Worm (Caenorhabditis elegans): Measurements from ENCODE around the gene C44B7.11.

C44B7.11 gene

ce11 chrII:6880067-6880466 is 17.3 kb downstream of the C44B7.11 start, which contains the start of gene C44B7.7:
Gene C44B7.7, minus strand, starts transcription at chrII:6880167.
- TF ChIP-seq nhr-85 (tag), result no peak
- TF ChIP-seq elt-3 (tag; optimal IDR thresholded peaks at IDR 0.05), result no peak
- TF ChIP-seq hpl-2 (GFP tag; optimal IDR thresholded peaks at IDR 0.05), result no peak
- TF ChIP-seq aha-1 (tag; optimal IDR thresholded peaks at IDR 0.05), result no peak
- no peak for TF ChIP-seq vab-15 (tag; optimal IDR thresholded peaks at IDR 0.05)
- no peak for TF ChIP-seq lin-14 (GFP tag; optimal IDR thresholded peaks at IDR 0.05)
- no peak for TF ChIP-seq snu-23 (GFP tag; optimal IDR thresholded peaks at IDR 0.05)
- no peak for TF ChIP-seq ceh-90 (tag; optimal IDR thresholded peaks at IDR 0.05)
- no peak for TF ChIP-seq tbx-2 (tag; optimal IDR thresholded peaks at IDR 0.05)
- TF ChIP-seq blmp-1 (tag; optimal IDR thresholded peaks at IDR 0.05), result no peak
- no peak for TF ChIP-seq sox-4 (tag; optimal IDR thresholded peaks at IDR 0.05)
- TF ChIP-seq ceh-82 (tag; optimal IDR thresholded peaks at IDR 0.05), result no peak
- TF ChIP-seq nhr-237 (tag; optimal IDR thresholded peaks at IDR 0.05), result no peak

ce11 chrII:6877881-6878280 is 19.5 kb downstream of the C44B7.11 start:
- TF ChIP-seq sptf-1 (tag; optimal IDR thresholded peaks at IDR 0.05) (no peak), tlp-1 (tag; optimal IDR thresholded peaks at IDR 0.05) (no peak), vab-15 (tag; optimal IDR thresholded peaks at IDR 0.05) (peak; percentile 62), blmp-1 (tag; optimal IDR thresholded peaks at IDR 0.05) (peak; percentile 37), snu-23 (GFP tag; optimal IDR thresholded peaks at IDR 0.05) (no peak), nhr-47 (tag; optimal IDR thresholded peaks at IDR 0.05) (no peak), pax-3 (tag; optimal IDR thresholded peaks at IDR 0.05) (no peak), isw-1 (GFP tag; IDR thresholded peaks at IDR 0.05) (no peak), tbx-2 (tag; optimal IDR thresholded peaks at IDR 0.05) (no peak), ceh-90 (tag; optimal IDR thresholded peaks at IDR 0.05) (no peak), zip-4 (GFP tag; optimal IDR thresholded peaks at IDR 0.05) (no peak), nhr-28 (tag; optimal IDR thresholded peaks at IDR 0.05) (no peak), alr-1 (tag; optimal IDR thresholded peaks at IDR 0.05; ENCODE audit: borderline replicate concordance) (no peak), lsy-2 (tag; optimal IDR thresholded peaks at IDR 0.05) (no peak), snpc-4 (tag; optimal IDR thresholded peaks at IDR 0.05) (no peak), pag-3 (tag; optimal IDR thresholded peaks at IDR 0.05; ENCODE audit: borderline replicate concordance, insufficient read depth) (no peak), nhr-85 (tag) (peak; percentile 78), pqm-1 (tag; optimal IDR thresholded peaks at IDR 0.05) (no peak), lin-14 (GFP tag; optimal IDR thresholded peaks at IDR 0.05) (peak; percentile 29), lin-39 (tag; optimal IDR thresholded peaks at IDR 0.05) (no peak), nhr-11 (tag; optimal IDR thresholded peaks at IDR 0.05) (no peak), unc-98 (GFP tag; IDR thresholded peaks at IDR 0.05) (no peak), efl-3 (GFP tag; optimal IDR thresholded peaks at IDR 0.05) (no peak), fkh-8 (tag; optimal IDR thresholded peaks at IDR 0.05) (no peak), nhr-20 (tag; optimal IDR thresholded peaks at IDR 0.05) (peak; percentile 14), ama-1 (optimal IDR thresholded peaks at IDR 0.05) (no peak), hlh-4 (tag; optimal IDR thresholded peaks at IDR 0.05) (no peak), ztf-11 (tag; optimal IDR thresholded peaks at IDR 0.05) (no peak), mep-1 (tag; optimal IDR thresholded peaks at IDR 0.05) (no peak), nhr-237 (tag; optimal IDR thresholded peaks at IDR 0.05) (no peak), C16A3.4 (tag; optimal IDR thresholded peaks at IDR 0.05) (no peak), irx-1 (tag; optimal IDR thresholded peaks at IDR 0.05) (no peak), nhr-19 (GFP tag; conservative IDR thresholded peaks at IDR 0.05) (no peak), dsc-1 (tag; optimal IDR thresholded peaks at IDR 0.05) (no peak), elt-3 (tag; optimal IDR thresholded peaks at IDR 0.05) (peak in 1 of 6 experiments; percentile 55), nhr-12 (tag; optimal IDR thresholded peaks at IDR 0.05) (no peak), unc-86 (tag; optimal IDR thresholded peaks at IDR 0.05) (no peak), fkh-4 (tag; optimal IDR thresholded peaks at IDR 0.05; ENCODE audit: borderline replicate concordance) (no peak), mab-9 (GFP tag; IDR thresholded peaks at IDR 0.05) (no peak), lin-35 (GFP tag; optimal IDR thresholded peaks at IDR 0.05) (no peak), aly-2 (tag; optimal IDR thresholded peaks at IDR 0.05) (no peak), nhr-71 (tag; optimal IDR thresholded peaks at IDR 0.05) (peak; percentile 22), grh-1 (GFP tag; IDR thresholded peaks at IDR 0.05) (peak; percentile 35; the same call in 1 of the 2 replicates), mdl-1 (tag; optimal IDR thresholded peaks at IDR 0.05) (no peak), zag-1 (tag; optimal IDR thresholded peaks at IDR 0.05) (no peak), fkh-10 (GFP tag; optimal IDR thresholded peaks at IDR 0.05) (no peak)
